Worm (Caenorhabditis elegans) whole organism, early embryonic: ENCODE measurements around the gene ttr-31.
A peak's percentile ranks its signal among the peaks of the same experiment; 100 is the strongest.

Experiments
- B0310.2 ChIP-seq: sonication (generic microtip); optimal IDR thresholded peaks from 2 replicates; lab custom pipeline; 2016; ENCODE audit warnings: mild to moderate bottlenecking, missing genetic modification characterization, missing compliant biosample characterization
- F13C5.2 ChIP-seq: sonication (generic microtip); optimal IDR thresholded peaks from 2 replicates; lab custom pipeline; 2017; ENCODE audit warnings: mild to moderate bottlenecking, missing genetic modification characterization, inconsistent platforms, missing compliant biosample characterization
- aly-1 ChIP-seq: sonication (generic microtip); optimal IDR thresholded peaks from 2 replicates; lab custom pipeline; 2016; ENCODE audit warnings: missing genetic modification characterization, missing compliant biosample characterization
- ama-1 ChIP-seq: fragments of 150-350 bp; optimal IDR thresholded peaks from 2 replicates; lab custom pipeline; 2014
- ceh-13 ChIP-seq: fragments of 200-800 bp; sonication (Bioruptor generic); optimal IDR thresholded peaks from 2 replicates; lab custom pipeline; 2018; ENCODE audit warnings: mild to moderate bottlenecking, missing genetic modification characterization, missing compliant biosample characterization
- ceh-36 ChIP-seq: sonication (generic microtip); optimal IDR thresholded peaks from 2 replicates; lab custom pipeline; 2016; ENCODE audit warnings: missing genetic modification characterization, inconsistent platforms, missing compliant biosample characterization
- ets-7 ChIP-seq: sonication (generic microtip); optimal IDR thresholded peaks from 2 replicates; lab custom pipeline; 2016; ENCODE audit warnings: missing genotype, missing genetic modification characterization, missing compliant biosample characterization
- flt-1 ChIP-seq: fragments of 200-800 bp; sonication (Bioruptor generic); IDR thresholded peaks from 2 replicates; pipeline ENCODE4 v1.3.6; 2022; ENCODE audit warnings: missing genetic modification characterization, missing compliant biosample characterization
- hmbx-1 ChIP-seq: sonication (generic microtip); optimal IDR thresholded peaks from 2 replicates; lab custom pipeline; 2016; ENCODE audit warnings: mild to moderate bottlenecking, missing genetic modification characterization, missing compliant biosample characterization
- hmg-4 ChIP-seq: fragments of 200-800 bp; sonication (Bioruptor generic); optimal IDR thresholded peaks from 2 replicates; lab custom pipeline; 2018; ENCODE audit warnings: mild to moderate bottlenecking, missing genetic modification characterization, missing compliant biosample characterization
- hnd-1 ChIP-seq: sonication (generic microtip); optimal IDR thresholded peaks from 2 replicates; lab custom pipeline; 2016; ENCODE audit warnings: missing genetic modification characterization, missing compliant biosample characterization
- pes-1 ChIP-seq: fragments of 200-800 bp; sonication (Bioruptor generic); IDR thresholded peaks from 2 replicates; pipeline ENCODE4 v1.3.6; 2022; ENCODE audit warnings: missing genetic modification reagents, missing genetic modification characterization, missing compliant biosample characterization
- scrt-1 ChIP-seq: fragments of 200-800 bp; sonication (Bioruptor generic); IDR thresholded peaks from 2 replicates; pipeline ENCODE4 v1.3.6; 2022; ENCODE audit warnings: missing genetic modification characterization, missing compliant biosample characterization
- sea-1 ChIP-seq: fragments of 200-800 bp; sonication (Bioruptor generic); conservative IDR thresholded peaks from 2 replicates; pipeline ENCODE4 v1.3.6; 2022; ENCODE audit warnings: missing genetic modification characterization, missing compliant biosample characterization
- tbx-11 ChIP-seq: fragments of 200-800 bp; sonication (Bioruptor generic); IDR thresholded peaks from 2 replicates; pipeline ENCODE4 v1.3.6; 2022; ENCODE audit warnings: missing genetic modification characterization, missing compliant biosample characterization
- tbx-37 ChIP-seq: fragments of 200-800 bp; sonication (Bioruptor generic); conservative IDR thresholded peaks from 2 replicates; pipeline ENCODE4 v1.3.6; 2022; ENCODE audit warnings: missing genetic modification reagents, missing genetic modification characterization, missing compliant biosample characterization
- tra-4 ChIP-seq: sonication (generic microtip); optimal IDR thresholded peaks from 2 replicates; lab custom pipeline; 2017; ENCODE audit warnings: missing genetic modification characterization, missing compliant biosample characterization

The ttr-31 gene

ce11 chrX:10991352-10992172, 17.3 kb downstream of the ttr-31 start:
- TF ChIP-seq scrt-1 (no peak), F13C5.2 (tag; lab: Kevin White, UChicago) (no peak), hmg-4 (no peak), aly-1 (tag; lab: Kevin White, UChicago) (no peak), flt-1 (GFP tag; lab: Robert Waterston, UW) (no peak), ceh-13 (GFP tag; lab: Kevin White, UChicago) (no peak), hmbx-1 (no peak), ceh-36 (tag; lab: Kevin White, UChicago) (no peak), pes-1 (no peak), ets-7 (tag; lab: Kevin White, UChicago) (no peak), B0310.2 (tag; lab: Kevin White, UChicago) (no peak), hnd-1 (tag; lab: Kevin White, UChicago) (no peak), ama-1 (lab: Kevin White, UChicago) (no peak), tra-4 (no peak), sea-1 (GFP tag; lab: Robert Waterston, UW) (no peak), tbx-37 (GFP tag; lab: Robert Waterston, UW) (no peak), tbx-11 (no peak)

DNA sequence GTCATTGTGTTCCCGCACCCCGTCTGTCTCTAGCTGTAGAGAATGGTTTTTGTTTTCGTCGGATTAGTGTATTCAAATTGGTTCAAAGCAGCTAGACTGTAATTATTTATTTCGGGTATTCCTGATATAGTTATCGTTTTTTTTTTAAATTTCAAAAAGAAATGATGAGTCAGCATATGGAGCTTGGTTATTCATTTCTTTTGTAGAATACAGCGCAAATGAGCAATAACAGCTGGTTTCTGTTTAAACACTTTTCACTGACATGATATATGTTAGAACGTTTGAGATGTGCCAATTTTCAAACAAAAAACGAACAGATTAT, 18.0 kb downstream of the ttr-31 start:
- TF ChIP-seq flt-1 (GFP tag; lab: Robert Waterston, UW) (no peak), ama-1 (lab: Kevin White, UChicago) (no peak), aly-1 (tag; lab: Kevin White, UChicago) (no peak), scrt-1 (no peak), ets-7 (tag; lab: Kevin White, UChicago) (no peak), tra-4 (no peak), hmg-4 (no peak), hmbx-1 (no peak), ceh-13 (GFP tag; lab: Kevin White, UChicago) (no peak), ceh-36 (tag; lab: Kevin White, UChicago) (no peak)

DNA sequence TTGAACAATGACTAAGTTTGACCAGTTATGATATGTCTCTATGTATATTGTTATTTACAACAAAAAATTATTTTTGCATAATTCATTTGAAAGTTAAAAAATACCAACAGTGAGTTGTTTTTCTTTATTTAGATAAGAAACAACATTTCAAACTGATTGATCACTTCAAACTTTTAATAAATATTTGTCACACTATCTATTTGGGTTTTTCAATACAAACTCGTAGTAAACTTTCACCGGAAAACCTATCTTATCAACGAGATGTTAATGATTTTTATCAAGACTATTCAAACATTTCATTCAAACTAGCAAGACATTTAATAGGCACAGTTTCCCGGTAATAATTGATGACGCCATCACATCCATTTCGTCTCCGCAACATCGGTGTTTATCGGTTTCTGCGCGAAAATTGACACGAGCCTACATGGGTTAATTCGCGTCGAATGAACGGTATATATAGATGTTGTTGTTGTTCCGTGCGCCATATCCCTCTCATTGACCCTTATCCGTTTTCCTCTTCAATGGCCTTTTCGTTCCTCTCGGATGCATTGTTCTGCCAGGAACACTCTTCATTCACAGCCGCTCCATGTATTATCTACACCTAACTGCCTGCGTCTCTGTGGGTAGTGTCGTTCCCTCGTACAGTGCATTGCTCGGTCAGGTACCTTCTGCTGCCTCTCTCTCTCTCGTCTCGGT, 18.5 kb downstream of the ttr-31 start:
- TF ChIP-seq tbx-37 (GFP tag; lab: Robert Waterston, UW) (no peak), hmbx-1 (no peak), F13C5.2 (tag; lab: Kevin White, UChicago) (no peak), flt-1 (GFP tag; lab: Robert Waterston, UW) (0 out of 2 replicates have a peak, but pooled peaks have one; percentile 3)

- 0 out of 2 replicates have a peak, but pooled peaks have one; percentile 12 for TF ChIP-seq scrt-1
- TF ChIP-seq ama-1 (lab: Kevin White, UChicago) = no peak
Observed at ce11 chrX:10989286-10989685, 19.6 kb downstream of the ttr-31 start.

ce11 chrX:10982051-10982450, 26.8 kb downstream of the ttr-31 start, which contains the start of gene ver-4:
TSS of gene ver-4 (plus strand) at chrX:10982351.
- no peak for TF ChIP-seq aly-1 (tag; lab: Kevin White, UChicago)
- no peak for TF ChIP-seq sea-1 (GFP tag; lab: Robert Waterston, UW)
- no peak for TF ChIP-seq hmbx-1
- TF ChIP-seq ama-1 (lab: Kevin White, UChicago) = no peak
- no peak for TF ChIP-seq ceh-36 (tag; lab: Kevin White, UChicago)
- no peak for TF ChIP-seq flt-1 (GFP tag; lab: Robert Waterston, UW)
- no peak for TF ChIP-seq ets-7 (tag; lab: Kevin White, UChicago)
- no peak for TF ChIP-seq pes-1
- no peak for TF ChIP-seq tra-4

ce11 chrX:10981374-10981773, 27.5 kb downstream of the ttr-31 start:
- no peak for TF ChIP-seq tra-4
- no peak for TF ChIP-seq ceh-36 (tag; lab: Kevin White, UChicago)
- TF ChIP-seq tbx-37 (GFP tag; lab: Robert Waterston, UW) = no peak

DNA sequence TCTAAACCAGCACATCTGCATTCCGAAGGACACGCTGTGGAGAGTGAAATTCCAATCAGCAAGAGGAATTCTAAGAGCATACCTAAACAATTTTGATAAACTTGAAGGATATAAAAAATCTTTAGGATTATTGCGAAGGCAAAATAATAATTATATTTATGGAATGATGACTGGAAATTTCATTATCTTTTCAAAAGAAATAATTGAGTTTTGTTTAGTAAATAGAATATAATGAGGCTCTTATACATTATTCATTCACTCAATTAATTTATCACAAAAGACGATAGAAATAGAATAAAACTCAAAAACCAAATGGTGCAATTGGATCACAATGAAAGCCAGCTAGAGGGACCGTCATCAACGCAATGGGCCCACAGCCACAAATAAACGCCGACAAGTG, 29.7 kb downstream of the ttr-31 start, which contains the start of gene pxn-2:
TSS of gene pxn-2 (minus strand) at position 101 of the 400 bp plus-strand sequence.
- TF ChIP-seq hmbx-1 = no peak
- TF ChIP-seq F13C5.2 (tag; lab: Kevin White, UChicago) = no peak
- TF ChIP-seq hnd-1 (tag; lab: Kevin White, UChicago) = no peak
- TF ChIP-seq aly-1 (tag; lab: Kevin White, UChicago) = no peak

DNA sequence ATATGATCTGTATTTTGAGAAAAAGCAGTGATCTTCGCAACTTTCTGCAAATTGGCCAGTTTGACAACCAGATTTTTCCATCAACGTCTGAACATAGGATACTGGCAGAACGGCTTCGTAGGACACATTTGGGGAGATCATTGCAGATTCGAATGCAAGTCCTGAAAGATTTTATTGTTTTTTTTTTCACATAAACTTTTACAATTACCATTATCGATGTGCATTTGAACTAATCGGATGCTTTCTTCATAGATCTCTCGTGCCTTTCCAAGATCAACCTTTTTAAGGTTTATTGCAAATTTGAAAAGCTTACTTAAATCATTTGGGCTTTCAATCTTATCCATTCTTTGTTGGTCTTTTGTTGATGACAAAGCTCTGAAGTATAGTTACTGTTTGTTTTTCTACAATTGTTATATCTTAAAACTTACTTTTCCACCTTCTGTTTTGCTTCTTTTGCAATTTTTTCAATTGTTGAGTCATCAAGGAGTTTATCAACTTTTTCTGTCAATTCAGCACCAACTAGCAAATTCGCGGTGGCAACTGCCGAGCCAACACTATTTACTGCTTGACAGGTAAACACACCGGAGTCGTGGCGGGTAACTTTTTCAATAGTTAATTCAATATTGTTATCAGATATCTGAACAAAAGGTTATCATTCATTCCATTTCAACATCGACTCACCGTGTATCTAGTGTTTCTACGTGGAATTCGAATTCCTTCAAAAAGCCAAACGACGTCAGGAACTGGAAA, 32.2 kb downstream of the ttr-31 start:
- no peak for TF ChIP-seq hmbx-1
- TF ChIP-seq ceh-36 (tag; lab: Kevin White, UChicago) = no peak
- no peak for TF ChIP-seq hmg-4
- no peak for TF ChIP-seq ceh-13 (GFP tag; lab: Kevin White, UChicago)
- no peak for TF ChIP-seq pes-1
- TF ChIP-seq aly-1 (tag; lab: Kevin White, UChicago) = no peak
- no peak for TF ChIP-seq scrt-1
- TF ChIP-seq hnd-1 (tag; lab: Kevin White, UChicago) = no peak
- no peak for TF ChIP-seq sea-1 (GFP tag; lab: Robert Waterston, UW)
